Worm (Caenorhabditis elegans): ENCODE results near the gene ZC317.2.

Gene ZC317.2

DNA sequence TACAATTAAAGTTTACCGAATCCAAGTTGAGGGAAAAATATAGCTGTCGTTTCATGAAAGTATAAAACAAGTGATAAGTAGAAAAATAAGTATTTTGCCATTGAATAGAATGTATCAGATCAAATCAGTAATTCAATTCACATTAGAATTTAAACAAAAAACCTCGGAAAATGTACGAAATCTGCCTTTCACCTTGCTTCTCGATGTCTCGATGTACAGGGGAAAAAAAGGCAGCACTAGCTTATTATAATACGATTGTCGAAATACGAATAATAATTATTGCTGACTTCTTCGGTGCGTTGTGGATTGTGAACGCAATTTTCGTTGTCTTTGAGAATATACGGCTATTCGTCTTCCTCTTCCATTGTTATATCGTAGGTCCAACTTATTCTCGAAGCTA is 28.9 kb downstream of the ZC317.2 start, which contains the start of gene grl-18:
Gene grl-18 (minus strand): TSS at position 101 of the 400 bp plus-strand sequence.
- TF ChIP-seq ztf-11 (tag; optimal IDR thresholded peaks at IDR 0.05) (no peak), mep-1 (tag; optimal IDR thresholded peaks at IDR 0.05) (no peak), zip-8 (tag; optimal IDR thresholded peaks at IDR 0.05) (no peak)

- no peak for TF ChIP-seq ham-2 (GFP tag; optimal IDR thresholded peaks at IDR 0.05)
- no peak for TF ChIP-seq mep-1 (tag; optimal IDR thresholded peaks at IDR 0.05)
- no peak for TF ChIP-seq pha-4 (tag; optimal IDR thresholded peaks at IDR 0.05)
- no peak for TF ChIP-seq snpc-4 (tag; optimal IDR thresholded peaks at IDR 0.05)
- TF ChIP-seq blmp-1 (tag; optimal IDR thresholded peaks at IDR 0.05): no peak
- TF ChIP-seq M03D4.4 (tag; optimal IDR thresholded peaks at IDR 0.05): no peak
- no peak for TF ChIP-seq nhr-28 (tag; optimal IDR thresholded peaks at IDR 0.05)
- no peak for TF ChIP-seq lin-32 (GFP tag; optimal IDR thresholded peaks at IDR 0.05)
- TF ChIP-seq lsy-2 (tag; optimal IDR thresholded peaks at IDR 0.05): no peak
- TF ChIP-seq tbx-8 (GFP tag; optimal IDR thresholded peaks at IDR 0.05): no peak
- TF ChIP-seq ces-1 (GFP tag; optimal IDR thresholded peaks at IDR 0.05): no peak
- no peak for TF ChIP-seq ceh-39 (tag; optimal IDR thresholded peaks at IDR 0.05)
- TF ChIP-seq cnd-1 (tag; optimal IDR thresholded peaks at IDR 0.05): no peak
- TF ChIP-seq ztf-11 (tag; optimal IDR thresholded peaks at IDR 0.05): no peak
These were observed 30.3 kb downstream of the ZC317.2 start, which contains the start of gene T05C3.6 for ce11 chrV:5490205-5490604. Gene T05C3.6 (plus strand): TSS chrV:5490445.

DNA sequence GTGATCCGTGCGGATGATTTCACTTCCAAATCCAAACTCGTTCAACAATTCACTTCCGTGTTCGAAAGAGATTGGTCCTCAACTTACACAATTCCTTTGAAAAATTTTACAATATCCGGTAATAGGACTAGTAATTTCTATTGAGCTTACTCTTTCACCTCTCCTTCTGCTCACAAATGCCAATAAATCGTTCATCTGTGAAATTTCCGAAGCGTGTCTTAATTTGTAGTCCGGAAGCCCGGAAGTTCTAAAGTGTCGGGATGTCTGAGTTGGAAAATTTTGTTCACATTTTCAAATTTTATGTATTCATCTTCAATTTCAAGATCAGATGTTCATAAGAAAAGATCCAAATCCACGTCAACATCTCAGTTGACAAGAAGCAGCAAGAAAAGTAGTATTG is 33.5 kb downstream of the ZC317.2 start, which contains the start of gene T05C3.2:
Gene T05C3.2 (plus strand): TSS at position 301 of the 400 bp plus-strand sequence.
- TF ChIP-seq snpc-4 (tag; optimal IDR thresholded peaks at IDR 0.05): no peak
- no peak for TF ChIP-seq M03D4.4 (tag; optimal IDR thresholded peaks at IDR 0.05)
- TF ChIP-seq pha-4 (tag; optimal IDR thresholded peaks at IDR 0.05): no peak
- TF ChIP-seq ceh-83 (GFP tag; optimal IDR thresholded peaks at IDR 0.05): no peak
- no peak for TF ChIP-seq flh-1 (GFP tag; optimal IDR thresholded peaks at IDR 0.05)
- no peak for TF ChIP-seq nhr-12 (tag; optimal IDR thresholded peaks at IDR 0.05)
- TF ChIP-seq ham-2 (GFP tag; optimal IDR thresholded peaks at IDR 0.05): no peak
- TF ChIP-seq unc-39 (tag; optimal IDR thresholded peaks at IDR 0.05): no peak
- no peak for TF ChIP-seq elt-3 (tag; optimal IDR thresholded peaks at IDR 0.05)
- no peak for TF ChIP-seq ztf-11 (tag; optimal IDR thresholded peaks at IDR 0.05)
- no peak for TF ChIP-seq ceh-39 (tag; optimal IDR thresholded peaks at IDR 0.05)
- no peak for TF ChIP-seq ces-1 (GFP tag; optimal IDR thresholded peaks at IDR 0.05)
- no peak for TF ChIP-seq elt-1 (tag; optimal IDR thresholded peaks at IDR 0.05; ENCODE audit: borderline replicate concordance, insufficient read depth)

DNA sequence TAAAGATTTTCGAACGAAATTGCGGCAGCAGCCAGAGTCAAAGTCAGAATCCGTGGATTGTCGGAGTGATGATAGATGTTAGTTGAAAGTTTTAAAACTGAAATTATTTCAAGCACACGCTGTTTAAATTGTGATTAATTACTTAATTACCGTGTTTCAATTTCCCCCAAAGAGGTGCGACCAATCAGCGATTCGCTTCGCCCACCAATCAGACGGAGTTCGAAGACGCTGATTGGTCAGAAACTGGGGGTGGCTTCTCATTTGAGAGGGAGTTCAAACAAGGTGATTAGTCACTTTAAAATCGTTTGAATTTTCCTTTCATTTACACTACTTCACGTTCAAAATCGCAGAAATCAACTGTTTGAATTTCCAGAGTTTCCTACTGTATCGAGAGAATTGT is 39.6 kb downstream of the ZC317.2 start:
- no peak for TF ChIP-seq mep-1 (tag; optimal IDR thresholded peaks at IDR 0.05)
- TF ChIP-seq flh-1 (GFP tag; optimal IDR thresholded peaks at IDR 0.05): no peak
- no peak for TF ChIP-seq cnd-1 (tag; optimal IDR thresholded peaks at IDR 0.05)
- no peak for TF ChIP-seq blmp-1 (tag; optimal IDR thresholded peaks at IDR 0.05)
- no peak for TF ChIP-seq elt-3 (tag; optimal IDR thresholded peaks at IDR 0.05)
- TF ChIP-seq ces-1 (GFP tag; optimal IDR thresholded peaks at IDR 0.05): no peak

DNA sequence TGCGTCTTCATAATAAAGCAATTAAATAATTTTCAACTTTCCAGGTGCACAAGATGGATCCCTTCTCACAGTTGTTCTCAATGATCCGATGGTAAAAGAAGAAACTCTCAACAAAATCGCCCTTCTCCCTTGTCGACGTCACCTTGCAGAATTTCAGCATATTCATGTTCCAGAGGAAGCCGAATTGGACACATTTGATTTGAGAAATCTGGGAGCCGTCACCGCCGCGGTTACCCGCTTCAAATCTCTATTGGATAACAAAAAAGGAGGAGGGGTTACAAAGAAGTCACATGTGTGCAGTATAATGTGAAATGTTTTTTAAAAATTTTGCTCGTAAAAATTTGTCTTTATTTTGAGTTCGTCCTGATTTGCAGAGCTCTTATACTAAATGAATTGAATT is 42.8 kb downstream of the ZC317.2 start:
- TF ChIP-seq mep-1 (tag; optimal IDR thresholded peaks at IDR 0.05) (no peak), ztf-11 (tag; optimal IDR thresholded peaks at IDR 0.05) (no peak), nhr-2 (tag; optimal IDR thresholded peaks at IDR 0.05) (no peak), hlh-1 (tag; optimal IDR thresholded peaks at IDR 0.05) (no peak), cnd-1 (tag; optimal IDR thresholded peaks at IDR 0.05) (no peak), unc-62 (GFP tag; optimal IDR thresholded peaks at IDR 0.05) (no peak), ceh-39 (tag; optimal IDR thresholded peaks at IDR 0.05) (no peak), mab-5 (tag; optimal IDR thresholded peaks at IDR 0.05) (no peak), flh-1 (GFP tag; optimal IDR thresholded peaks at IDR 0.05) (no peak)

DNA sequence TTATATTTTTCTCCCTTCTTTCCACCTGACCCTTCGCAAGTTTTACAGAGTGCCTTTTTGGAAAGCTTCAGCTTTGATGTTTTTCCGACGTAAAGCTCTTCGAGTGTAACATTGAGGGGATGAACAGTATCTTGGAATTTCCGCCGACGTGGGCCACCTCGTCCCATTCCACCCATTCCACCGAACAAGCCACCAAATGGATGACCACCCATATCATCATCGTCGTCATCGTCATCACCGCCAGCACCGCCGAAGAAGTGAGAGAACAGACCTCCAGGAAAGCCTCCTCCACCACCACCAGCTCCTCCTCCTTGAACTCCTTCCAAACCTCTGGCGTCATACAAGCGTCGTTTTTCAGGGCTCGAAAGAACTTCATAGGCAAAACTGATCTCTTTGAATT is 44.4 kb downstream of the ZC317.2 start:
- TF ChIP-seq ceh-39 (tag; optimal IDR thresholded peaks at IDR 0.05) (no peak), ham-2 (GFP tag; optimal IDR thresholded peaks at IDR 0.05) (no peak), M03D4.4 (tag; optimal IDR thresholded peaks at IDR 0.05) (no peak), snpc-4 (tag; optimal IDR thresholded peaks at IDR 0.05) (no peak), lin-32 (GFP tag; optimal IDR thresholded peaks at IDR 0.05) (no peak), bed-3 (GFP tag; optimal IDR thresholded peaks at IDR 0.05) (no peak), cnd-1 (tag; optimal IDR thresholded peaks at IDR 0.05) (no peak), mls-2 (tag; optimal IDR thresholded peaks at IDR 0.05) (no peak), zip-8 (tag; optimal IDR thresholded peaks at IDR 0.05) (no peak), ces-1 (GFP tag; optimal IDR thresholded peaks at IDR 0.05) (no peak), flh-1 (GFP tag; optimal IDR thresholded peaks at IDR 0.05) (no peak)
